Fruit fly (Drosophila melanogaster) whole organism, embryonic: ENCODE measurements around the gene Nazo.

Experiments used
- B-H2 ChIP-seq: fragments of 200-800 bp; sonication (Bioruptor generic); optimal IDR thresholded peaks from 2 replicates; lab custom pipeline; 2018; ENCODE audit warnings: missing biosample characterization, mild to moderate bottlenecking, missing genetic modification characterization
- CG10274 ChIP-seq: fragments of 200-800 bp; sonication (Bioruptor generic); optimal IDR thresholded peaks from 3 replicates; lab custom pipeline; 2017; ENCODE audit warnings: missing biosample characterization, mild to moderate bottlenecking, missing genetic modification characterization
- CG10431 ChIP-seq: fragments of 200-800 bp; sonication (Bioruptor generic); optimal IDR thresholded peaks from 3 replicates; lab custom pipeline; 2018; ENCODE audit warnings: missing biosample characterization, mild to moderate bottlenecking, missing genetic modification characterization
- CG11093 ChIP-seq: fragments of 200-800 bp; sonication (Bioruptor generic); IDR thresholded peaks from 3 replicates; pipeline ENCODE4 v1.3.6; 2022; ENCODE audit warnings: missing biosample characterization, missing genetic modification characterization
- CG17186 ChIP-seq: fragments of 200-800 bp; sonication (Bioruptor generic); optimal IDR thresholded peaks from 3 replicates; lab custom pipeline; 2017; ENCODE audit warnings: missing biosample characterization, missing genetic modification reagents, missing genetic modification characterization
- CG31441 ChIP-seq: fragments of 200-800 bp; sonication (Bioruptor generic); IDR thresholded peaks from 2 replicates; pipeline ENCODE4 v1.3.6; 2022; ENCODE audit warnings: missing biosample characterization, missing genetic modification characterization
- CG32532 ChIP-seq: fragments of 200-800 bp; sonication (Bioruptor generic); IDR thresholded peaks from 2 replicates; pipeline ENCODE4 v1.3.6; 2022; ENCODE audit warnings: missing biosample characterization, missing genetic modification characterization
- CG6791 ChIP-seq: fragments of 200-800 bp; sonication (Bioruptor generic); IDR thresholded peaks from 3 replicates; pipeline ENCODE4 v1.3.6; 2022; ENCODE audit warnings: missing biosample characterization, missing genetic modification characterization; ENCODE audit not compliant: partially characterized antibody
- CG8290 ChIP-seq, 3 experiments: fragments of 200-800 bp; sonication (Bioruptor generic); optimal IDR thresholded peaks; 2 replicates each; lab custom pipeline; 2016 to 2019; ENCODE audit warnings: missing biosample characterization in 3 of 3, missing genetic modification characterization in 3 of 3, mild to moderate bottlenecking in 2 of 3, moderate library complexity in 1 of 3
- CG8478 ChIP-seq: fragments of >200 bp; optimal IDR thresholded peaks from 2 replicates; lab custom pipeline; 2018
- CrebB ChIP-seq: fragments of 200-800 bp; sonication (Bioruptor generic); optimal IDR thresholded peaks from 3 replicates; lab custom pipeline; 2018; ENCODE audit warnings: missing biosample characterization, mild to moderate bottlenecking, missing genetic modification characterization
- D19B ChIP-seq: fragments of 200-800 bp; sonication (Bioruptor generic); optimal IDR thresholded peaks from 2 replicates; lab custom pipeline; 2017; ENCODE audit warnings: missing biosample characterization, mild to moderate bottlenecking, missing genetic modification characterization
- Dbx ChIP-seq: fragments of 200-800 bp; sonication (Bioruptor generic); IDR thresholded peaks from 3 replicates; pipeline ENCODE4 v1.3.6; 2022; ENCODE audit warnings: missing biosample characterization, missing genetic modification characterization
- E2f1 ChIP-seq: fragments of 200-800 bp; sonication (Bioruptor generic); IDR thresholded peaks from 2 replicates; pipeline ENCODE4 v1.3.6; 2022; ENCODE audit warnings: missing biosample characterization, missing genetic modification characterization
- Ets65A ChIP-seq: fragments of 200-800 bp; sonication (Bioruptor generic); peaks from one replicate; lab custom pipeline; 2016; ENCODE audit warnings: missing biosample characterization, missing genetic modification characterization
- Fer1 ChIP-seq: fragments of 200-800 bp; sonication (Bioruptor generic); optimal IDR thresholded peaks from 2 replicates; lab custom pipeline; 2017; ENCODE audit warnings: missing biosample characterization, mild to moderate bottlenecking, missing genetic modification characterization
- HLHmδ ChIP-seq: fragments of 200-800 bp; sonication (Bioruptor generic); optimal IDR thresholded peaks from 2 replicates; lab custom pipeline; 2018; ENCODE audit warnings: missing biosample characterization, mild to moderate bottlenecking, missing genetic modification characterization, moderate library complexity
- Hey ChIP-seq: fragments of 200-800 bp; sonication (Bioruptor generic); optimal IDR thresholded peaks from 3 replicates; lab custom pipeline; 2018; ENCODE audit warnings: missing biosample characterization, mild to moderate bottlenecking, missing genetic modification characterization
- HmgD ChIP-seq: fragments of 200-800 bp; sonication (Bioruptor generic); optimal IDR thresholded peaks from 3 replicates; lab custom pipeline; 2016; ENCODE audit warnings: missing biosample characterization, missing genetic modification characterization
- Hmr ChIP-seq: fragments of 200-800 bp; sonication (Bioruptor generic); optimal IDR thresholded peaks from 3 replicates; lab custom pipeline; 2017; ENCODE audit warnings: mild to moderate bottlenecking, missing biosample characterization, missing genetic modification reagents, missing genetic modification characterization
- Lhr ChIP-seq: fragments of 200-800 bp; sonication (Bioruptor generic); optimal IDR thresholded peaks from 3 replicates; lab custom pipeline; 2017; ENCODE audit warnings: mild to moderate bottlenecking, missing biosample characterization, missing genetic modification reagents, missing genetic modification characterization
- Lpt ChIP-seq: fragments of >200 bp; optimal IDR thresholded peaks from 2 replicates; lab custom pipeline; 2018; ENCODE audit warnings: missing biosample characterization, missing genetic modification characterization
- MBD-R2 ChIP-seq: fragments of 200-800 bp; sonication (Bioruptor generic); IDR thresholded peaks from 2 replicates; pipeline ENCODE4 v1.3.6; 2022; ENCODE audit warnings: missing biosample characterization, missing genetic modification characterization
- MESR4 ChIP-seq: fragments of 200-800 bp; sonication (Bioruptor generic); optimal IDR thresholded peaks from 2 replicates; lab custom pipeline; 2018; ENCODE audit warnings: missing biosample characterization, mild to moderate bottlenecking, missing genetic modification characterization, moderate library complexity
- Nf-YB ChIP-seq: fragments of 200-800 bp; sonication (Bioruptor generic); optimal IDR thresholded peaks from 3 replicates; lab custom pipeline; 2019; ENCODE audit warnings: missing biosample characterization, mild to moderate bottlenecking, missing genetic modification characterization, moderate library complexity
- Oli ChIP-seq: fragments of 200-800 bp; sonication (Bioruptor generic); optimal IDR thresholded peaks from 2 replicates; lab custom pipeline; 2018; ENCODE audit warnings: missing biosample characterization, mild to moderate bottlenecking, missing genetic modification characterization, moderate library complexity
- Rfx ChIP-seq: fragments of 200-800 bp; sonication (Bioruptor generic); IDR thresholded peaks from 2 replicates; pipeline ENCODE4 v1.3.6; 2022; ENCODE audit warnings: missing biosample characterization, missing genetic modification characterization
- Scr ChIP-seq: fragments of 200-800 bp; sonication (Bioruptor generic); IDR thresholded peaks from 2 replicates; pipeline ENCODE4 v1.3.6; 2022; ENCODE audit warnings: missing biosample characterization, missing genetic modification characterization; ENCODE audit not compliant: partially characterized antibody
- Tbp ChIP-seq: fragments of >200 bp; optimal IDR thresholded peaks from 2 replicates; lab custom pipeline; 2018; ENCODE audit warnings: missing biosample characterization, missing genetic modification characterization
- abd-A ChIP-seq: fragments of 200-800 bp; sonication (Bioruptor generic); optimal IDR thresholded peaks from 3 replicates; lab custom pipeline; 2019; ENCODE audit warnings: missing biosample characterization, mild to moderate bottlenecking, missing genetic modification characterization, moderate library complexity
- br ChIP-seq: fragments of >200 bp; optimal IDR thresholded peaks from 2 replicates; lab custom pipeline; 2017
- chn ChIP-seq: fragments of 200-800 bp; sonication (Bioruptor generic); optimal IDR thresholded peaks from 2 replicates; lab custom pipeline; 2016; ENCODE audit warnings: missing biosample characterization, missing genetic modification characterization
- crol ChIP-seq: fragments of 200-800 bp; sonication (Bioruptor generic); IDR thresholded peaks from 2 replicates; pipeline ENCODE4 v1.3.6; 2022; ENCODE audit warnings: missing biosample characterization, missing genetic modification characterization
- dmrt11E ChIP-seq: fragments of 200-800 bp; sonication (Bioruptor generic); optimal IDR thresholded peaks from 3 replicates; lab custom pipeline; 2018; ENCODE audit warnings: missing biosample characterization, mild to moderate bottlenecking, missing genetic modification characterization, moderate library complexity
- ftz-f1 ChIP-seq: fragments of 200-800 bp; sonication (Bioruptor generic); optimal IDR thresholded peaks from 2 replicates; lab custom pipeline; 2016; ENCODE audit warnings: missing biosample characterization, missing genetic modification characterization
- h ChIP-seq: fragments of >200 bp; optimal IDR thresholded peaks from 2 replicates; lab custom pipeline; 2017
- ken ChIP-seq: fragments of 200-800 bp; sonication (Bioruptor generic); IDR thresholded peaks from 3 replicates; pipeline ENCODE4 v1.3.6; 2022; ENCODE audit warnings: missing biosample characterization, missing genetic modification characterization
- luna ChIP-seq: fragments of 200-800 bp; sonication (Bioruptor generic); optimal IDR thresholded peaks from 2 replicates; lab custom pipeline; 2016; ENCODE audit warnings: missing biosample characterization, missing genetic modification characterization
- nmo ChIP-seq: fragments of 200-800 bp; sonication (Bioruptor generic); optimal IDR thresholded peaks from 2 replicates; lab custom pipeline; 2018; ENCODE audit warnings: missing biosample characterization, mild to moderate bottlenecking, missing genetic modification characterization, moderate library complexity
- pho ChIP-seq: fragments of 200-800 bp; sonication (Bioruptor generic); optimal IDR thresholded peaks from 2 replicates; lab custom pipeline; 2016; ENCODE audit warnings: missing biosample characterization, missing genetic modification characterization
- phol ChIP-seq: fragments of 200-800 bp; sonication (Bioruptor generic); optimal IDR thresholded peaks from 3 replicates; lab custom pipeline; 2018; ENCODE audit warnings: missing biosample characterization, mild to moderate bottlenecking, missing genetic modification characterization, moderate library complexity
- salm ChIP-seq: fragments of 200-800 bp; sonication (Bioruptor generic); optimal IDR thresholded peaks from 2 replicates; lab custom pipeline; 2018; ENCODE audit warnings: missing biosample characterization, mild to moderate bottlenecking, missing genetic modification characterization
- scrt ChIP-seq: fragments of 200-800 bp; sonication (Bioruptor generic); optimal IDR thresholded peaks from 2 replicates; lab custom pipeline; 2018; ENCODE audit warnings: missing biosample characterization, mild to moderate bottlenecking, missing genetic modification characterization, moderate library complexity
- sd ChIP-seq: fragments of 200-800 bp; sonication (Bioruptor generic); optimal IDR thresholded peaks from 3 replicates; lab custom pipeline; 2018; ENCODE audit warnings: missing biosample characterization, mild to moderate bottlenecking, missing genetic modification characterization, moderate library complexity
- sim ChIP-seq: fragments of 200-800 bp; sonication (Bioruptor generic); IDR thresholded peaks from 2 replicates; pipeline ENCODE4 v1.3.6; 2022; ENCODE audit warnings: missing biosample characterization, missing genetic modification characterization
- tup ChIP-seq: fragments of 200-800 bp; sonication (Bioruptor generic); optimal IDR thresholded peaks from 2 replicates; lab custom pipeline; 2016; ENCODE audit warnings: missing biosample characterization, mild to moderate bottlenecking, missing genetic modification characterization, moderate library complexity
- wor ChIP-seq: fragments of 200-800 bp; sonication (Bioruptor generic); IDR thresholded peaks from 2 replicates; pipeline ENCODE4 v1.3.6; 2022; ENCODE audit warnings: missing biosample characterization, missing genetic modification characterization
- z ChIP-seq: fragments of 200-800 bp; sonication (Bioruptor generic); IDR thresholded peaks from 3 replicates; pipeline ENCODE4 v1.3.6; 2022; ENCODE audit warnings: missing biosample characterization, missing genetic modification characterization
- zf30C ChIP-seq: fragments of 200-800 bp; sonication (Bioruptor generic); optimal IDR thresholded peaks from 3 replicates; lab custom pipeline; 2018; ENCODE audit warnings: missing biosample characterization, mild to moderate bottlenecking, missing genetic modification characterization

The Nazo gene

dm6 chr3R:8313038-8313437 is 25.4 kb downstream of the Nazo start, which contains the start of gene CG7483 (continued):
- no peak for TF ChIP-seq CG8290 (GFP tag; optimal IDR thresholded peaks at IDR 0.05; lab: Kevin White, UChicago)
- TF ChIP-seq CG8290 (tag; optimal IDR thresholded peaks at IDR 0.05; lab: Kevin White, UChicago): no peak
- no peak for TF ChIP-seq chn (GFP tag; lab: Kevin White, UChicago)
- TF ChIP-seq phol (tag; lab: Kevin White, UChicago): peak; percentile 22
- peak; percentile 21 for TF ChIP-seq Lhr (GFP tag; lab: Kevin White, UChicago)
- TF ChIP-seq pho (GFP tag; lab: Kevin White, UChicago): no peak
- peak; percentile 81 for TF ChIP-seq Scr (GFP tag; lab: Robert Waterston, UW)
- no peak for TF ChIP-seq CG10431 (GFP tag; lab: Kevin White, UChicago)
- TF ChIP-seq CG31441: 0 out of 2 replicates have a peak, but pooled peaks have one; percentile 18
- no peak for TF ChIP-seq Lpt (GFP tag; lab: Kevin White, UChicago)
- TF ChIP-seq Fer1: peak; percentile 26
- TF ChIP-seq ftz-f1 (GFP tag; lab: Kevin White, UChicago): no peak
- no peak for TF ChIP-seq ken (GFP tag; lab: Robert Waterston, UW)
- no peak for TF ChIP-seq Hmr (GFP tag; lab: Kevin White, UChicago)

- TF ChIP-seq nmo (GFP tag; lab: Kevin White, UChicago) (peak; percentile 12), MBD-R2 (GFP tag; lab: Robert Waterston, UW) (peak; percentile 82), CG6791 (GFP tag; lab: Robert Waterston, UW) (no peak), CG31441 (no peak), zf30C (GFP tag; lab: Kevin White, UChicago) (no peak), MESR4 (GFP tag; lab: Kevin White, UChicago) (peak; percentile 52), D19B (no peak), Rfx (GFP tag; lab: Robert Waterston, UW) (0 out of 2 replicates have a peak, but pooled peaks have one; percentile 32), z (no peak), sd (tag; lab: Kevin White, UChicago) (peak; percentile 92), HLHmδ (GFP tag; lab: Kevin White, UChicago) (no peak), CG11093 (GFP tag; lab: Robert Waterston, UW) (no peak), B-H2 (GFP tag; lab: Kevin White, UChicago) (no peak), crol (no peak), sim (GFP tag; lab: Robert Waterston, UW) (no peak), Nf-YB (peak; percentile 14), br (no peak), scrt (GFP tag; lab: Kevin White, UChicago) (no peak), wor (GFP tag; lab: Robert Waterston, UW) (no peak), salm (tag; lab: Kevin White, UChicago) (no peak), Tbp (GFP tag; lab: Kevin White, UChicago) (no peak), CG10274 (GFP tag; lab: Kevin White, UChicago) (no peak), Dbx (GFP tag; lab: Robert Waterston, UW) (0 out of 3 replicates have a peak, but pooled peaks have one; percentile 13), dmrt11E (tag; lab: Kevin White, UChicago) (no peak), CG8478 (lab: Kevin White, UChicago) (no peak), E2f1 (GFP tag; lab: Robert Waterston, UW) (no peak), HmgD (no peak), abd-A (no peak), Ets65A (no peak), CrebB (no peak), h (no peak), pho (GFP tag; lab: Kevin White, UChicago) (no peak), tup (GFP tag; lab: Kevin White, UChicago) (no peak), luna (GFP tag; lab: Kevin White, UChicago) (no peak), Oli (no peak), CG32532 (GFP tag; lab: Robert Waterston, UW) (no peak), CG17186 (GFP tag; lab: Kevin White, UChicago) (no peak), Hey (tag; lab: Kevin White, UChicago) (no peak)
Observed at dm6 chr3R:8316344-8317105, 28.8 kb downstream of the Nazo start, which contains the start of gene Coq2. Gene Coq2, minus strand, starts transcription at chr3R:8316543.
